Fruit fly (Drosophila melanogaster) Kc167 (cell line): ENCODE results near the gene fne.

ENCODE experiments used
- psq ChIP-seq: fragments of >200 bp; optimal IDR thresholded peaks from 2 replicates; lab custom pipeline; 2017; ENCODE audit warnings: missing external identifiers
- ttk ChIP-seq: sonication (Bioruptor generic); optimal IDR thresholded peaks from 2 replicates; lab custom pipeline; 2017; ENCODE audit warnings: missing external identifiers

dm6 chrX:12903099-12903616 lies 14.1 kb upstream of the fne start, which contains the start of gene Flad1:
- TF ChIP-seq ttk (lab: Kevin White, UChicago) (no peak), psq (lab: Kevin White, UChicago) (no peak)
